Worm (Caenorhabditis elegans) whole organism, young adult: ENCODE results near the gene T14G12.6.

Experiments used
- ama-1 ChIP-seq, 3 experiments: fragments of 150-350 bp in 1 of 3; sonication (generic microtip) in 2 of 3; optimal IDR thresholded peaks; 2 replicates each; lab custom pipeline; 2014 to 2018; ENCODE audit warnings: missing biosample characterization in 2 of 3, missing genetic modification characterization in 2 of 3, missing genetic modification reagents in 2 of 3
- ceh-27 ChIP-seq: fragments of 200-800 bp; sonication (Bioruptor generic); optimal IDR thresholded peaks from 2 replicates; lab custom pipeline; 2018; ENCODE audit warnings: mild to moderate bottlenecking, missing genetic modification characterization, moderate library complexity, missing compliant biosample characterization
- madf-8 ChIP-seq: fragments of 200-800 bp; sonication (Bioruptor generic); conservative IDR thresholded peaks from 2 replicates; pipeline ENCODE4 v1.3.6; 2022; ENCODE audit warnings: missing genetic modification reagents, missing genetic modification characterization, missing compliant biosample characterization
- rcor-1 ChIP-seq: fragments of 200-800 bp; sonication (Bioruptor generic); IDR thresholded peaks from 2 replicates; pipeline ENCODE4 v1.3.6; 2022; ENCODE audit warnings: missing genetic modification reagents, missing genetic modification characterization, missing compliant biosample characterization
- snpc-1.3 ChIP-seq: sonication (generic microtip); optimal IDR thresholded peaks from 2 replicates; lab custom pipeline; 2017; ENCODE audit warnings: missing genetic modification characterization, mild to moderate bottlenecking, missing compliant biosample characterization, antibody characterized with exemption, moderate library complexity, missing genotype, missing genetic modification reagents; ENCODE audit not compliant: insufficient read depth
- unc-62 ChIP-seq: fragments of 150-350 bp; optimal IDR thresholded peaks from 2 replicates; lab custom pipeline; 2014; ENCODE audit warnings: missing biosample characterization, missing genetic modification reagents, missing genetic modification characterization

DNA sequence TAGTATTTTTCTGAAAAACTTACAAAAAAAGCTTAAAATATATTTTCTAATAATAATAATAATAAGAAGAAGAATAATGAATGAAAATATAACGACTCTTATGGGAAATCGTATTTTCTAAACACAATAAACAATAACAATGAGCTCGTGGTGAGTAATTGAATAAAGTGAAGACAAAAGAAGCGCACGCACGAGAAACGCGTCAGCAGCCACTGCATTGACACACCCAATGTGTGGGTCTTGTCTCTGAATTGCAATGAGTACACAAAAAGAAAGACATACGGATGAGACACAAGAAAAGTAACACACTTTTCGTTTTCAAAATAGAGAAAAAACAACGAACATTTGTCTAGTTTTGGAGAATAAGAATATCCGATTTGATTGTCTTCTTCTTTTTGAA is 44.1 kb upstream of the T14G12.6 start, which contains the start of gene F35A5.8:
- TF ChIP-seq ceh-27 (GFP tag; lab: Kevin White, UChicago) (peak; percentile 7), rcor-1 (GFP tag; lab: Robert Waterston, UW) (0 out of 2 replicates have a peak, but pooled peaks have one; percentile 11), ama-1 (optimal IDR thresholded peaks at IDR 0.05; lab: Kevin White, UChicago) (no peak), ama-1 (GFP tag; optimal IDR thresholded peaks at IDR 0.05; lab: Kevin White, UChicago) (no peak), snpc-1.3 (tag; lab: Kevin White, UChicago) (no peak), unc-62 (GFP tag; lab: Kevin White, UChicago) (no peak), madf-8 (GFP tag; lab: Robert Waterston, UW) (no peak)
